Worm (Caenorhabditis elegans): ENCODE data around the gene fip-7.
"Not testable (repeated sequence)": the region's sequence is repeated elsewhere in the genome, so short reads cannot be mapped to it uniquely, and the experiment has no call there.

fip-7 gene

DNA sequence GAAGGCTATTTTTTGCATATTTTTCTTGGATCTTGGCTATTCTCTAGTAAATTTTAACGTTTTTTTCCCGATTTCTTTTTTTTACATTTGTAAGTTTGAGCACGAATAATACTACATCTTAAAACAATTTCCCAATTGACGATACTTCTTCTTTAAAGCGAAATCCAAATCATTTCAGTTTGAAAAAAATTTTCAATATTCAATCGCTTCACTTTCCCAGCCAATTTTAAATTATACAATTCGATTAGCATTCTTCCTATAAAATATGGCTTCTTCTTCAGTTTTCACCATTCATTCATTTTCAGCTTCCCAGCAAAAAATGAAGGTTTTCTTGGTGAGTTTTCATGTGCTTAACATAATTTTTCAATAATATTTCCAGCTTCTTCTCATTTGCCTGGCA, at the start of gene fip-7:
Gene fip-7 (plus strand): TSS at position 301 of the 400 bp plus-strand sequence.
- not testable (repeated sequence) for TF ChIP-seq F16B12.6 (tag; optimal IDR thresholded peaks at IDR 0.05); dpl-1 (GFP tag; optimal IDR thresholded peaks at IDR 0.05); lin-39 (tag; optimal IDR thresholded peaks at IDR 0.05)

DNA sequence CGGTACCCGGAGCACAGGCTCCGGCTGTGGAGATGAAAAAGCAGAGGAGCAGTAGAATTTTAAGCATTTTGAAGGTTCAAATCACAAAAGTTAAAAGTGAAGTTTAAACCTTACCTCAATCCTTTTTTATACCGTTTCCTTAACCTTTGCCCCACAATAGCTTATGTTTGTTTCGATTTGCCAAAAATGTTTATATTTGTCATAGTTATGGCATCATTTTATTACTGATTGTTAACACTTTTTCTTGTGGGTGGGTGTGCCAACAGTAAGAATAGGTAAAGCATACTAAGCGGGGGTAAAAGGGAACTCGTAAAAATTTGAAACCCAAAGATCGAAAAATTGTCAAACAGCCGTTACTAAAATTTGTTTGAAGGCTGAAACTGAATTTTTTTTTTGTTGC, 47.6 kb upstream of the fip-7 start, which contains the start of gene Y51H4A.8:
Gene Y51H4A.8 (minus strand): TSS at position 101 of the 400 bp plus-strand sequence.
- TF ChIP-seq mef-2 (tag; optimal IDR thresholded peaks at IDR 0.05) (no peak), mdl-1 (tag; optimal IDR thresholded peaks at IDR 0.05) (no peak), ama-1 (optimal IDR thresholded peaks at IDR 0.05) (no peak)

DNA sequence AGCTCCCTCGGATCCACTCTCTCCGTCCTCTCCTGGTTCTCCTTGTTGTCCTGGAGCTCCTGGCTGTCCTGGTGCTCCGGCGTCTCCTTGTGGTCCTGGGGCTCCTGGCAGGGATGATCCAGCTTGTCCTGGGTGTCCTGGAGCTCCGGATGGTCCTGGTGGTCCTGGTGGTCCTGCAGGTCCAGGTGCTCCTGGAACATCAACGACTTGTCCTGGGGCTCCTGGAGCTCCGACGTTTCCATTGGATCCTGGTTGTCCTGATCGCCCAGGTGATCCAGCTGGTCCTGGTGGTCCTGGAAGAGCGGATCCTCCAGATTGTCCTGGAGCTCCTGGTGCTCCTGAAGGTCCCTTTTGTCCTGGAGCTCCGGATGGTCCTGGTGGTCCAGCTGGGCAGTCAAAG, 24.4 kb upstream of the fip-7 start:
- TF ChIP-seq efl-1 (optimal IDR thresholded peaks at IDR 0.05) (no peak), efl-1 (GFP tag; optimal IDR thresholded peaks at IDR 0.05 in 1 of 2) (peak in 1 of 2 experiments; percentile 23), C34B4.2 (tag; optimal IDR thresholded peaks at IDR 0.05) (no peak)

DNA sequence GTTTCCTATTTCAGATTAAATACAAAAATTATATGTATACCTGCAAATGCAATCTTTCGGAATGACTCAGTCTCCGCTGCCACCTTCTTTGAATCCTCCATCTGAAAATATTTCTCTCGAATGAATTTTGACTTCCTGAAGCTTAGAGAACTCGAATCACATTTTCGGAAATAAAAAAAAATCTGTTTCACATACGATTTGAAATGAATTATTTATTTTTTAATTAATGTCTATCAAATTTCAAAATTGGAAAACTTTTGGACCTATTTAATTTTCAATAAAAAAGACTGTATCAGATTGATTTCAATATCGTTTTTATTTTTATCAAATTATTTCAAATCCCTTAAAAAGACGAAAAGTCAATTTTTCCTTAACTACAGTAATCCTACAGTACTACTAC, 23.3 kb upstream of the fip-7 start, which contains the start of gene col-137:
Gene col-137 (minus strand): TSS at position 101 of the 400 bp plus-strand sequence.
- TF ChIP-seq ceh-8 (GFP tag; optimal IDR thresholded peaks at IDR 0.05) (no peak), nhr-20 (tag; optimal IDR thresholded peaks at IDR 0.05) (no peak), ztf-4 (tag; optimal IDR thresholded peaks at IDR 0.05) (no peak), F16B12.6 (tag; optimal IDR thresholded peaks at IDR 0.05) (no peak), nhr-76 (tag; optimal IDR thresholded peaks at IDR 0.05) (no peak), elt-2 (tag; optimal IDR thresholded peaks at IDR 0.05) (no peak), grh-1 (GFP tag; IDR thresholded peaks at IDR 0.05) (no peak), pag-3 (tag; optimal IDR thresholded peaks at IDR 0.05; ENCODE audit: borderline replicate concordance, insufficient read depth) (no peak), nhr-28 (tag; optimal IDR thresholded peaks at IDR 0.05) (no peak), lin-13 (GFP tag; optimal IDR thresholded peaks at IDR 0.05) (no peak), ces-1 (GFP tag; optimal IDR thresholded peaks at IDR 0.05) (no peak), efl-1 (optimal IDR thresholded peaks at IDR 0.05) (no peak), efl-1 (GFP tag; optimal IDR thresholded peaks at IDR 0.05 in 1 of 2) (no peak), nhr-84 (tag; optimal IDR thresholded peaks at IDR 0.05) (no peak), C16A3.4 (tag; optimal IDR thresholded peaks at IDR 0.05) (no peak), fkh-8 (tag; optimal IDR thresholded peaks at IDR 0.05) (no peak), egl-27 (tag; optimal IDR thresholded peaks at IDR 0.05) (no peak), tlp-1 (tag; optimal IDR thresholded peaks at IDR 0.05) (no peak)

DNA sequence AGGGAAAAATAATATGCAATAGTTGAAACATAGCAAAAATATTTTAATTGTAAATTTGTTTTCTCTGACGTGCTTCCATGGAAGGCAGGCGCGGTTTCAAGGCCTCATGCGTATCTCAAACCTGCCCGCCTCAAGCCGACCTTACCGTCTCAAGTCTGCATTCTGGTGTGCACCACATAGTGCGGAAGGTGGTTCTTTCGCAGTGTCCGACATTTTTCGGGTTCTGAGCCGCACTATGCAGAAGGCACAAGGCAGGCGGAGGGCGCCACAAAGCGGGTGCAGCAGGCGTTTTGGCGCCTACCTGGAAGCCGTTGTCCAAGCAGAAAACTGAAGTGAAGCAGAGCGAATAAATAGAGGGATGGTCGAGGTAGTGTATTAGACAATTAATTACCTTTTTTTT, 3.5 kb upstream of the fip-7 start:
- TF ChIP-seq ama-1 (optimal IDR thresholded peaks at IDR 0.05), result no peak
- TF ChIP-seq snpc-4 (tag; optimal IDR thresholded peaks at IDR 0.05), result no peak
- no peak for TF ChIP-seq hpl-2 (GFP tag; optimal IDR thresholded peaks at IDR 0.05)
- no peak for TF ChIP-seq jun-1 (tag; optimal IDR thresholded peaks at IDR 0.05)
- no peak for TF ChIP-seq zip-4 (GFP tag; optimal IDR thresholded peaks at IDR 0.05)
- TF ChIP-seq Y116A8C.19 (tag; optimal IDR thresholded peaks at IDR 0.05; ENCODE audit: borderline replicate concordance), result no peak
- TF ChIP-seq nhr-85 (tag), result no peak
- TF ChIP-seq rnt-1 (tag; optimal IDR thresholded peaks at IDR 0.05), result no peak
- TF ChIP-seq ztf-4 (tag; optimal IDR thresholded peaks at IDR 0.05), result no peak
- TF ChIP-seq lin-13 (GFP tag; optimal IDR thresholded peaks at IDR 0.05), result no peak
- TF ChIP-seq blmp-1 (tag; optimal IDR thresholded peaks at IDR 0.05), result no peak
- TF ChIP-seq egl-27 (tag; optimal IDR thresholded peaks at IDR 0.05), result no peak
- TF ChIP-seq unc-62 (GFP tag; optimal IDR thresholded peaks at IDR 0.05), result no peak
- no peak for TF ChIP-seq aha-1 (tag; optimal IDR thresholded peaks at IDR 0.05)

DNA sequence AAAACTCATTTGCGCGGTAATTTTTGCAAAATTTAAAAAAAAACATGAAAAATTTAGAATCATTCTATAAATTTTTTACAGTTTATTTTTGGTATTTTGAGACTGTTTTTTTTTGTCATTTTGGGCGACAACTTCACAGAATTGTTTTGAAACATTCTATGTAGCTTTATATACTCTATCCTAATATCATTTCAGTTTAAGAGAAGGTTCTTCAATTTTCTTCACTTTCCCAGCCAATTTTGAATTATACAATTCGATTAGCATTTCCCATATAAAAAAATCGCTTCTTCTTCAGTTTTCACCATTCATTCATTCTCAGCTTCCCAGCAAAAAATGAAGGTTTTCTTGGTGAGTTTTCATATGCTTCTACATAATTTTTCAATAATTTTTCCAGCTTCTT, 1.7 kb downstream of the fip-7 start, which contains the start of gene fipr-28:
Gene fipr-28 (plus strand): TSS at position 301 of the 400 bp plus-strand sequence.
- TF ChIP-seq nhr-71 (tag; optimal IDR thresholded peaks at IDR 0.05), result no peak
- TF ChIP-seq fkh-8 (tag; optimal IDR thresholded peaks at IDR 0.05), result no peak
- no peak for TF ChIP-seq ceh-8 (GFP tag; optimal IDR thresholded peaks at IDR 0.05)
- no peak for TF ChIP-seq unc-86 (tag; optimal IDR thresholded peaks at IDR 0.05)
- no peak for TF ChIP-seq vab-15 (tag; optimal IDR thresholded peaks at IDR 0.05)
- TF ChIP-seq lin-13 (GFP tag; optimal IDR thresholded peaks at IDR 0.05), result no peak
- TF ChIP-seq sup-37 (GFP tag; optimal IDR thresholded peaks at IDR 0.05), result no peak
- TF ChIP-seq fkh-10 (GFP tag; optimal IDR thresholded peaks at IDR 0.05), result no peak
- TF ChIP-seq tlp-1 (tag; optimal IDR thresholded peaks at IDR 0.05), result no peak
- no peak for TF ChIP-seq lsy-2 (tag; optimal IDR thresholded peaks at IDR 0.05)
- TF ChIP-seq lin-39 (tag; optimal IDR thresholded peaks at IDR 0.05), result no peak
- no peak for TF ChIP-seq C04F5.9 (tag; optimal IDR thresholded peaks at IDR 0.05)
- TF ChIP-seq nhr-237 (tag; optimal IDR thresholded peaks at IDR 0.05), result no peak
- TF ChIP-seq C34B4.2 (tag; optimal IDR thresholded peaks at IDR 0.05), result no peak
- TF ChIP-seq mdl-1 (tag; optimal IDR thresholded peaks at IDR 0.05), result no peak
